Fruit fly (Drosophila melanogaster) whole organism, adult: ENCODE data around the gene pall.

Experiments used
- CG11617 ChIP-seq: fragments of 200-800 bp; sonication (Bioruptor generic); optimal IDR thresholded peaks from 2 replicates; lab custom pipeline; 2017; ENCODE audit warnings: mild to moderate bottlenecking, missing biosample characterization, missing genetic modification reagents, missing genetic modification characterization
- CG12768 ChIP-seq: fragments of 200-800 bp; sonication (Bioruptor generic); optimal IDR thresholded peaks from 2 replicates; lab custom pipeline; 2017; ENCODE audit warnings: missing biosample characterization, missing genetic modification characterization, mild to moderate bottlenecking, moderate library complexity, missing genetic modification reagents
- CG14711 ChIP-seq: fragments of 200-800 bp; sonication (Bioruptor generic); optimal IDR thresholded peaks from 2 replicates; lab custom pipeline; 2018; ENCODE audit warnings: missing biosample characterization, mild to moderate bottlenecking, missing genetic modification characterization, moderate library complexity
- Mnt ChIP-seq: fragments of 200-800 bp; sonication (Bioruptor generic); optimal IDR thresholded peaks from 2 replicates; lab custom pipeline; 2016; ENCODE audit warnings: missing biosample characterization, mild to moderate bottlenecking, missing genetic modification characterization
- pad ChIP-seq: fragments of 200-800 bp; sonication (Bioruptor generic); optimal IDR thresholded peaks from 3 replicates; lab custom pipeline; 2017; ENCODE audit warnings: missing biosample characterization, missing genetic modification characterization, mild to moderate bottlenecking, moderate library complexity, missing genetic modification reagents
- tj ChIP-seq: fragments of 200-800 bp; sonication (Bioruptor generic); optimal IDR thresholded peaks from 3 replicates; lab custom pipeline; 2017; ENCODE audit warnings: missing biosample characterization, mild to moderate bottlenecking, missing genetic modification characterization, moderate library complexity

DNA sequence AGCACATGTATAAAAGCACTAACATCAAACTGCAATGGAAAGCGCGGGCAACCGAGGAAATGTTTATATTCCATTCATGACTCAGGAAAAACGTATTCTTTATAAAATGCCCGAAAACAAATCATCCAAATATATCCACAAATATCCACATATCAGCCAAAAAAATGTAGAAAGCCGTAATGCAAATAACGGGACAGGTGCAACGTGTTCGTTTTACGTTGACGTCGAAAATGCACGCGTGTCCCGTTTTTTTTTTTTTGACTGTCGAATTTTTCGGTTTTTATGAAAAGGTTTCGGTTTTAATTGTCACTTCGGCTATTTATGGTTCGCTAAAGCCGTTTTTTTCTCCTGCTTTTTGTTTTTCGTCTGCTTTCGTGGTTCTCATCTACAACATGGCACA is 16.9 kb upstream of the pall start:
- TF ChIP-seq tj (GFP tag; lab: Kevin White, UChicago) (no peak), CG11617 (GFP tag; lab: Kevin White, UChicago) (no peak), Mnt (no peak), CG12768 (GFP tag; lab: Kevin White, UChicago) (no peak), CG14711 (tag; lab: Kevin White, UChicago) (no peak), pad (no peak)
